Worm (Caenorhabditis elegans) whole organism, young adult: ENCODE results near the gene C15H9.3.

Source experiments
- aptf-3 ChIP-seq: fragments of 200-800 bp; sonication (Bioruptor generic); IDR thresholded peaks from 2 replicates; pipeline ENCODE4 v1.3.6; 2022; ENCODE audit warnings: missing genetic modification characterization, missing compliant biosample characterization
- dpl-1 ChIP-seq: fragments of 150-350 bp; optimal IDR thresholded peaks from 2 replicates; lab custom pipeline; 2014; ENCODE audit warnings: missing biosample characterization, missing genetic modification reagents, missing genetic modification characterization
- egl-18 ChIP-seq: fragments of 200-800 bp; sonication (Bioruptor generic); IDR thresholded peaks from 2 replicates; pipeline ENCODE4 v1.3.6; 2022; ENCODE audit warnings: missing genetic modification reagents, missing genetic modification characterization, missing compliant biosample characterization
- pbrm-1 ChIP-seq: fragments of 200-800 bp; sonication (Bioruptor generic); IDR thresholded peaks from 2 replicates; pipeline ENCODE4 v1.3.6; 2022; ENCODE audit warnings: missing genetic modification reagents, missing genetic modification characterization, missing compliant biosample characterization
- unc-62 ChIP-seq: fragments of 150-350 bp; optimal IDR thresholded peaks from 2 replicates; lab custom pipeline; 2014; ENCODE audit warnings: missing biosample characterization, missing genetic modification reagents, missing genetic modification characterization
- ztf-3 ChIP-seq: fragments of 200-800 bp; sonication (Bioruptor generic); optimal IDR thresholded peaks from 2 replicates; lab custom pipeline; 2018; ENCODE audit warnings: mild to moderate bottlenecking, missing genetic modification characterization, missing compliant biosample characterization

ce11 chrX:6159562-6159961 is 44.0 kb downstream of the C15H9.3 start:
- TF ChIP-seq ztf-3 (no peak), egl-18 (GFP tag; lab: Robert Waterston, UW) (no peak), dpl-1 (GFP tag; lab: Kevin White, UChicago) (no peak), unc-62 (GFP tag; lab: Kevin White, UChicago) (no peak), pbrm-1 (no peak), aptf-3 (GFP tag; lab: Robert Waterston, UW) (no peak)
